Worm (Caenorhabditis elegans): Measurements from ENCODE around the gene nmat-1.

DNA sequence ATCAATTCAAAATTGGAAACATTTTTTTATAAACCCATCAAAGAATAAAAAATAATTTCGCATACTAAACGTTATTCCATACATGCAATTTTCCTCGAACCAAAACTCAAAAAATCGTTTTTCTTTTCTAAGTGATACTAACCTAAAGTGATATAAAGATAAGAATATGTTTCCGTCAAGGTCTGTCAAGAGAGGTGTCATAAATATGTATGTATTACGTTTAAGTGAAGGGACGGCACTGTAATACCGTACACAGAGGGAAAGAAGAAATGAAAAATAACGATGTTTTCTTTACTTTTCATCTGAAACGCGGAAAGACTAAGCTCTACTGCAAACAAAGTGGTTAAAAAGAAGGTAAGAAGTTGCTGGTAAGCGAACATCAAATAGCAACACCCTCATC, 11.4 kb downstream of the nmat-1 start:
- no peak for TF ChIP-seq ama-1 (optimal IDR thresholded peaks at IDR 0.05)
- TF ChIP-seq flt-1 (GFP tag; IDR thresholded peaks at IDR 0.05), result no peak
- no peak for TF ChIP-seq hnd-1 (tag; optimal IDR thresholded peaks at IDR 0.05)
- no peak for TF ChIP-seq ceh-13 (GFP tag; optimal IDR thresholded peaks at IDR 0.05)
- TF ChIP-seq B0310.2 (tag; optimal IDR thresholded peaks at IDR 0.05), result no peak
- no peak for TF ChIP-seq scrt-1 (GFP tag; IDR thresholded peaks at IDR 0.05)
- no peak for TF ChIP-seq hmbx-1 (tag; optimal IDR thresholded peaks at IDR 0.05)
- no peak for TF ChIP-seq hmg-4 (GFP tag; optimal IDR thresholded peaks at IDR 0.05)
- TF ChIP-seq tra-4 (tag; optimal IDR thresholded peaks at IDR 0.05), result no peak
- no peak for TF ChIP-seq F13C5.2 (tag; optimal IDR thresholded peaks at IDR 0.05)
